Fruit fly (Drosophila melanogaster) whole organism, adult: ENCODE results near the gene CAH6.

Experiments
- CG11617 ChIP-seq: fragments of 200-800 bp; sonication (Bioruptor generic); optimal IDR thresholded peaks from 2 replicates; lab custom pipeline; 2017; ENCODE audit warnings: mild to moderate bottlenecking, missing biosample characterization, missing genetic modification reagents, missing genetic modification characterization
- CG12768 ChIP-seq: fragments of 200-800 bp; sonication (Bioruptor generic); optimal IDR thresholded peaks from 2 replicates; lab custom pipeline; 2017; ENCODE audit warnings: missing biosample characterization, missing genetic modification characterization, mild to moderate bottlenecking, moderate library complexity, missing genetic modification reagents
- CG14711 ChIP-seq: fragments of 200-800 bp; sonication (Bioruptor generic); optimal IDR thresholded peaks from 2 replicates; lab custom pipeline; 2018; ENCODE audit warnings: missing biosample characterization, mild to moderate bottlenecking, missing genetic modification characterization, moderate library complexity
- CG1620 ChIP-seq: fragments of 200-800 bp; sonication (Bioruptor generic); optimal IDR thresholded peaks from 2 replicates; lab custom pipeline; 2016; ENCODE audit warnings: missing biosample characterization, missing genetic modification characterization
- CG33017 ChIP-seq: fragments of 200-800 bp; sonication (Bioruptor generic); optimal IDR thresholded peaks from 2 replicates; lab custom pipeline; 2018; ENCODE audit warnings: missing biosample characterization, mild to moderate bottlenecking, missing genetic modification characterization, moderate library complexity
- CG5204 ChIP-seq: fragments of 200-800 bp; sonication (Bioruptor generic); optimal IDR thresholded peaks from 2 replicates; lab custom pipeline; 2016; ENCODE audit warnings: missing biosample characterization, missing genetic modification characterization
- CG7045 ChIP-seq: fragments of 200-800 bp; sonication (Bioruptor generic); optimal IDR thresholded peaks from 2 replicates; lab custom pipeline; 2017; ENCODE audit warnings: missing biosample characterization, mild to moderate bottlenecking, missing genetic modification characterization
- CG7101 ChIP-seq: fragments of 200-800 bp; sonication (Bioruptor generic); optimal IDR thresholded peaks from 2 replicates; lab custom pipeline; 2018; ENCODE audit warnings: missing biosample characterization, mild to moderate bottlenecking, missing genetic modification characterization, moderate library complexity
- Clk ChIP-seq: fragments of 200-800 bp; sonication (Bioruptor generic); optimal IDR thresholded peaks from 2 replicates; lab custom pipeline; 2017; ENCODE audit warnings: missing biosample characterization, missing genetic modification characterization
- Crg-1 ChIP-seq: fragments of 200-800 bp; sonication (Bioruptor generic); optimal IDR thresholded peaks from 2 replicates; lab custom pipeline; 2016; ENCODE audit warnings: missing biosample characterization, missing genetic modification characterization
- Hr96 ChIP-seq: fragments of 200-800 bp; sonication (Bioruptor generic); optimal IDR thresholded peaks from 2 replicates; lab custom pipeline; 2016; ENCODE audit warnings: missing biosample characterization, missing genetic modification characterization
- Mnt ChIP-seq: fragments of 200-800 bp; sonication (Bioruptor generic); optimal IDR thresholded peaks from 2 replicates; lab custom pipeline; 2016; ENCODE audit warnings: missing biosample characterization, mild to moderate bottlenecking, missing genetic modification characterization
- bab1 ChIP-seq: fragments of 200-800 bp; sonication (Bioruptor generic); optimal IDR thresholded peaks from 3 replicates; lab custom pipeline; 2019; ENCODE audit warnings: missing biosample characterization, mild to moderate bottlenecking, missing genetic modification characterization, moderate library complexity
- cic ChIP-seq: fragments of 200-800 bp; sonication (Bioruptor generic); optimal IDR thresholded peaks from 2 replicates; lab custom pipeline; 2017; ENCODE audit warnings: missing biosample characterization, mild to moderate bottlenecking, missing genetic modification characterization, moderate library complexity
- cnc ChIP-seq, 2 experiments: fragments of >200 bp; optimal IDR thresholded peaks; 2 replicates each; lab custom pipeline; 2017
- kay ChIP-seq: fragments of 200-800 bp; sonication (Bioruptor generic); peaks from one replicate; lab custom pipeline; 2016; ENCODE audit warnings: missing biosample characterization, missing genetic modification characterization, borderline replicate concordance
- ovo ChIP-seq: fragments of 200-800 bp; sonication (Bioruptor generic); optimal IDR thresholded peaks from 2 replicates; lab custom pipeline; 2016; ENCODE audit warnings: missing biosample characterization, missing genetic modification characterization
- pad ChIP-seq: fragments of 200-800 bp; sonication (Bioruptor generic); optimal IDR thresholded peaks from 3 replicates; lab custom pipeline; 2017; ENCODE audit warnings: missing biosample characterization, missing genetic modification characterization, mild to moderate bottlenecking, moderate library complexity, missing genetic modification reagents
- tj ChIP-seq: fragments of 200-800 bp; sonication (Bioruptor generic); optimal IDR thresholded peaks from 3 replicates; lab custom pipeline; 2017; ENCODE audit warnings: missing biosample characterization, mild to moderate bottlenecking, missing genetic modification characterization, moderate library complexity
- toe ChIP-seq: fragments of 200-800 bp; sonication (Bioruptor generic); optimal IDR thresholded peaks from 2 replicates; lab custom pipeline; 2016; ENCODE audit warnings: missing biosample characterization, missing genetic modification characterization

CAH6 gene

DNA sequence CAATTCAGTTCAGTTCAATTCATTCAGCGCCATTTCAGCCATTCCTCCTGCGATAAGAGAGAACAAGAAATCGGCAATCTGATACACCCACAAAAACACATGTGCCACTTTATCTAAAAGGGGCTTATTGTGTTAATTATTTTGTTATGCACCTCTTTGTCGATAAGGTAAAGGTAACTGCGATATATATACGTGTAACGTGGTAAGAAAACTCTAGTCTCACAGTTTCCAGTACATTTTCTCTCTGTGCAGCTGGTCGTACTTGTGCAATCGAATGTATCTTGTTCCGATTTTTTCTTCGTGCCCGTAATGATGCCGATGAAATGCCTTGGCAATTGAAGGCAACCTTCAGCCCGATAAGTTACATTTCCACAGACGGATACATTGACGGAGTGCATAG, 30.1 kb downstream of the CAH6 start:
- no peak for TF ChIP-seq toe (GFP tag; lab: Kevin White, UChicago)
- no peak for TF ChIP-seq CG5204
- no peak for TF ChIP-seq CG7045 (GFP tag; lab: Kevin White, UChicago)
- TF ChIP-seq Crg-1 (GFP tag; lab: Kevin White, UChicago) = no peak
- no peak for TF ChIP-seq bab1 (GFP tag; lab: Kevin White, UChicago)
- no peak for TF ChIP-seq Mnt (GFP tag; lab: Kevin White, UChicago)
- no peak for TF ChIP-seq tj (GFP tag; lab: Kevin White, UChicago)
- no peak for TF ChIP-seq CG7101 (tag; lab: Kevin White, UChicago)
- no peak for TF ChIP-seq cnc (optimal IDR thresholded peaks at IDR 0.05; lab: Kevin White, UChicago)
- TF ChIP-seq ovo (GFP tag; lab: Kevin White, UChicago) = no peak
- TF ChIP-seq CG1620 (GFP tag; lab: Kevin White, UChicago) = no peak
- no peak for TF ChIP-seq pad (GFP tag; lab: Kevin White, UChicago)
- no peak for TF ChIP-seq CG12768
- no peak for TF ChIP-seq CG14711 (tag; lab: Kevin White, UChicago)

- TF ChIP-seq cnc (optimal IDR thresholded peaks at IDR 0.05; lab: Kevin White, UChicago) (no peak), bab1 (GFP tag; lab: Kevin White, UChicago) (no peak), CG33017 (tag; lab: Kevin White, UChicago) (no peak), tj (GFP tag; lab: Kevin White, UChicago) (no peak), CG7101 (tag; lab: Kevin White, UChicago) (no peak)
Measured at dm6 chr3R:31290195-31290594, 32.8 kb downstream of the CAH6 start.

- TF ChIP-seq CG11617 (GFP tag; lab: Kevin White, UChicago) (no peak), Mnt (GFP tag; lab: Kevin White, UChicago) (no peak), CG1620 (GFP tag; lab: Kevin White, UChicago) (no peak), toe (GFP tag; lab: Kevin White, UChicago) (no peak), CG7101 (tag; lab: Kevin White, UChicago) (no peak), cic (GFP tag; lab: Kevin White, UChicago) (no peak), tj (GFP tag; lab: Kevin White, UChicago) (no peak), Hr96 (GFP tag; lab: Kevin White, UChicago) (no peak)
Measured at dm6 chr3R:31295694-31296093, 38.3 kb downstream of the CAH6 start.

DNA sequence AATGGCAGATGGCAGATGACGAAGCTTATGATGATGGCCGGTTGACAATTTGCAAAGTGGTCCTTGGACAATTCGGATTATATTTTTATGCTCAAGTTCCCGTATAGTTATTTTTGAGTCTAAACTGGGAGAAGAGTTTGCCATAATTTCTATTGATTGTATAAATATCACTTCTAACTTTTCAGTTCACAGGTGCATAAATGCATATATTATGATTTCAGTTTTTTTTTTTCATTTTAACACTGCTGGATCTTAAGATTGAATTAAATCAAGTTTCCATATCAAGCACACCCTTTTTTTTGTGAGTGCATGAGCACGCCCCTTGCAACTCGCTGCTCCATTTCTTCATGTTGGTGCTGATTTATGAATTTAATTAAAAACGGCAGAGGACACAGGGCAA, 39.6 kb downstream of the CAH6 start:
- TF ChIP-seq ovo (GFP tag; lab: Kevin White, UChicago) (no peak), CG14711 (tag; lab: Kevin White, UChicago) (no peak), toe (GFP tag; lab: Kevin White, UChicago) (no peak), CG12768 (no peak), bab1 (GFP tag; lab: Kevin White, UChicago) (no peak), CG5204 (no peak), kay (GFP tag; lab: Kevin White, UChicago) (no peak), tj (GFP tag; lab: Kevin White, UChicago) (no peak), pad (GFP tag; lab: Kevin White, UChicago) (no peak), CG1620 (GFP tag; lab: Kevin White, UChicago) (no peak), CG11617 (GFP tag; lab: Kevin White, UChicago) (no peak), cnc (optimal IDR thresholded peaks at IDR 0.05; lab: Kevin White, UChicago) (no peak)

DNA sequence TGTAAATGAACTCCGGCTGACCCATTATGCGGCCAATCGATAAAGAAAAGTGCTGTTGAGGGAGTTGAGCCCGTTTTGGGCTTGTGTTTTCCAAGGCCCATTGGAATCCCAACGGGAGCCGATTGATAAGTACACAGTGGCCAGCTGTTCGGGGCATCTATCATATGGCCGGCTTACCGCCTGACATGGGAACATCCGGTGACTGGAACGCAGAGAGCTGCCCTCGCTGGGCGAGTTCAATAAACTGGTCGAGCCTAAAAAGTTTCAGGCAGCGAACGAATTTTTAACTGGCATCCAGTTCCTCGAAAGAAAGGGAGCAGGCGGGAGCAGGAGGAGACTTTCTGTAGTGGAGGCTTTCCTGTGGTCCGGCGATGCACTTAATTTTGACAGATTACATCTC, 44.1 kb downstream of the CAH6 start:
- TF ChIP-seq cic (GFP tag; lab: Kevin White, UChicago) (no peak), CG11617 (GFP tag; lab: Kevin White, UChicago) (no peak), kay (GFP tag; lab: Kevin White, UChicago) (no peak), CG7045 (GFP tag; lab: Kevin White, UChicago) (no peak), CG7101 (tag; lab: Kevin White, UChicago) (no peak), ovo (GFP tag; lab: Kevin White, UChicago) (no peak), CG1620 (GFP tag; lab: Kevin White, UChicago) (no peak)

DNA sequence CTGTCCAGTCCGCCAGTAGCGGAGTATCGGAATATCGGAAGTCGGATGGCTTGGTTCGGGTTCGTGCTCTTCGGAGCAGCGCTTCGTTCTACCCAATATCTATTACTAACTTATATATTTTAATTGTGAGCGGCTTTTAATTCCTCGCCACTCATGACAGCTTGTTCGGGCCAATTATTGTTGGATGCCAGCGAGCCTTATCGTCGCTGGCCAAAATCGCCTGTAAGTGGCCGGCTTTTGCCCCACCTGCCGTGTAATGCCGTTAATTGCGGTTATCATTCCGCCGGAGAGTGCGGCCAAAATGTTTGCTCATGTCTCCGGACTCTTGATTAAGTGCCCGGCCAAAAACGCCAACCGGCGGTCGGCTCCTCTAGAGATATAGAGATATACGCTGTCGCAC, 47.9 kb downstream of the CAH6 start, which contains the start of gene pHCl-2:
TSS of gene pHCl-2 (minus strand) at position 101 of the 400 bp plus-strand sequence.
- TF ChIP-seq tj (GFP tag; lab: Kevin White, UChicago) (no peak), CG7045 (GFP tag; lab: Kevin White, UChicago) (no peak), toe (GFP tag; lab: Kevin White, UChicago) (no peak), CG11617 (GFP tag; lab: Kevin White, UChicago) (no peak), CG1620 (GFP tag; lab: Kevin White, UChicago) (no peak), ovo (GFP tag; lab: Kevin White, UChicago) (no peak), cnc (optimal IDR thresholded peaks at IDR 0.05; lab: Kevin White, UChicago) (no peak), Crg-1 (GFP tag; lab: Kevin White, UChicago) (no peak), Hr96 (GFP tag; lab: Kevin White, UChicago) (no peak), cic (GFP tag; lab: Kevin White, UChicago) (no peak), bab1 (GFP tag; lab: Kevin White, UChicago) (no peak), CG33017 (tag; lab: Kevin White, UChicago) (no peak), CG7101 (tag; lab: Kevin White, UChicago) (no peak), Clk (GFP tag; lab: Kevin White, UChicago) (no peak), CG5204 (no peak), CG12768 (no peak), Mnt (GFP tag; lab: Kevin White, UChicago) (no peak)
